Worm (Caenorhabditis elegans) whole organism, L4 larva: Measurements from ENCODE around the gene erfa-3.

Experiments used
- D1046.2 ChIP-seq: fragments of 200-800 bp; sonication (Bioruptor generic); IDR thresholded peaks from 2 replicates; pipeline ENCODE4 v1.3.6; 2022; ENCODE audit warnings: missing genetic modification characterization, missing compliant biosample characterization
- R02D3.7 ChIP-seq: fragments of 150-350 bp; sonication (generic microtip); optimal IDR thresholded peaks from 3 replicates; lab custom pipeline; 2014; ENCODE audit warnings: missing biosample characterization, missing genetic modification characterization
- T26A8.4 ChIP-seq: fragments of 200-800 bp; sonication (Bioruptor generic); IDR thresholded peaks from 2 replicates; pipeline ENCODE4 v1.3.6; 2022; ENCODE audit warnings: missing genetic modification characterization, missing compliant biosample characterization
- Y75B8A.6 ChIP-seq: fragments of 200-800 bp; sonication (Bioruptor generic); IDR thresholded peaks from 2 replicates; pipeline ENCODE4 v1.3.6; 2022; ENCODE audit warnings: missing genetic modification reagents, missing genetic modification characterization, missing compliant biosample characterization
- ZK337.2 ChIP-seq: fragments of 200-800 bp; sonication (Bioruptor generic); IDR thresholded peaks from 2 replicates; pipeline ENCODE4 v1.3.6; 2022; ENCODE audit warnings: missing genetic modification reagents, missing genetic modification characterization, missing compliant biosample characterization
- ZK546.5 ChIP-seq, 2 experiments: sonication (generic microtip); optimal IDR thresholded peaks; 2 replicates each; lab custom pipeline; 2017; ENCODE audit warnings: missing biosample characterization in 2 of 2, missing genetic modification characterization in 2 of 2
- aha-1 ChIP-seq: fragments of 150-350 bp; peaks from one replicate; lab custom pipeline; 2014; ENCODE audit warnings: missing biosample characterization, missing genetic modification characterization
- aly-2 ChIP-seq: sonication (generic microtip); optimal IDR thresholded peaks from 2 replicates; lab custom pipeline; 2018; ENCODE audit warnings: missing biosample characterization, missing genetic modification characterization
- ama-1 ChIP-seq: fragments of 150-350 bp; optimal IDR thresholded peaks from 2 replicates; lab custom pipeline; 2014; ENCODE audit warnings: inconsistent platforms, mixed read lengths
- ceh-28 ChIP-seq: fragments of 150-350 bp; optimal IDR thresholded peaks from 2 replicates; lab custom pipeline; 2014; ENCODE audit warnings: missing biosample characterization, missing genetic modification reagents, missing genetic modification characterization
- ceh-32 ChIP-seq: sonication (generic microtip); optimal IDR thresholded peaks from 2 replicates; lab custom pipeline; 2016; ENCODE audit warnings: mild to moderate bottlenecking, missing genetic modification characterization, missing compliant biosample characterization; ENCODE audit not compliant: poor library complexity
- ceh-44 ChIP-seq: fragments of 200-800 bp; sonication (Bioruptor generic); IDR thresholded peaks from 2 replicates; pipeline ENCODE4 v1.3.6; 2022; ENCODE audit warnings: missing genetic modification reagents, missing genetic modification characterization, missing compliant biosample characterization
- ceh-62 ChIP-seq: sonication (generic microtip); optimal IDR thresholded peaks from 2 replicates; lab custom pipeline; 2017; ENCODE audit warnings: missing biosample characterization, missing genetic modification characterization
- ces-1 ChIP-seq: fragments of 150-350 bp; sonication (generic microtip); optimal IDR thresholded peaks from 4 replicates; lab custom pipeline; 2014; ENCODE audit warnings: missing biosample characterization, missing genetic modification reagents, missing genetic modification characterization
- ctbp-1 ChIP-seq: fragments of 200-800 bp; sonication (Bioruptor generic); IDR thresholded peaks from 2 replicates; pipeline ENCODE4 v1.3.6; 2022; ENCODE audit warnings: missing genetic modification reagents, missing genetic modification characterization, missing compliant biosample characterization
- daf-16 ChIP-seq, 3 experiments: sonication (generic microtip); optimal IDR thresholded peaks; 2 replicates each; lab custom pipeline; 2016 to 2017; ENCODE audit warnings: missing genetic modification characterization in 3 of 3, missing genetic modification reagents in 3 of 3, mild to moderate bottlenecking in 2 of 3, missing compliant biosample characterization in 2 of 3, missing biosample characterization in 1 of 3, moderate library complexity in 1 of 3
- dmd-8 ChIP-seq: fragments of 200-800 bp; sonication (Bioruptor generic); IDR thresholded peaks from 2 replicates; pipeline ENCODE4 v1.3.6; 2022; ENCODE audit warnings: missing genetic modification characterization, missing compliant biosample characterization
- dpl-1 ChIP-seq: fragments of 150-350 bp; optimal IDR thresholded peaks from 2 replicates; lab custom pipeline; 2014; ENCODE audit warnings: missing biosample characterization, missing genetic modification reagents, missing genetic modification characterization
- duxl-1 ChIP-seq: sonication (generic microtip); optimal IDR thresholded peaks from 2 replicates; lab custom pipeline; 2016; ENCODE audit warnings: mild to moderate bottlenecking, missing genetic modification characterization, moderate library complexity, missing compliant biosample characterization; ENCODE audit not compliant: poor library complexity
- egl-27 ChIP-seq: sonication (generic microtip); optimal IDR thresholded peaks from 3 replicates; lab custom pipeline; 2017; ENCODE audit warnings: missing biosample characterization, missing genetic modification reagents, missing genetic modification characterization
- fos-1 ChIP-seq: fragments of 150-350 bp; optimal IDR thresholded peaks from 2 replicates; lab custom pipeline; 2014; ENCODE audit warnings: missing biosample characterization, missing genetic modification characterization
- hlh-30 ChIP-seq: sonication (generic microtip); optimal IDR thresholded peaks from 2 replicates; lab custom pipeline; 2017; ENCODE audit warnings: antibody characterized with exemption, mild to moderate bottlenecking, missing genetic modification characterization, missing compliant biosample characterization; ENCODE audit not compliant: insufficient read depth
- hmg-1.1 ChIP-seq: fragments of 200-800 bp; sonication (Bioruptor generic); IDR thresholded peaks from 2 replicates; pipeline ENCODE4 v1.3.6; 2022; ENCODE audit warnings: missing genetic modification reagents, missing genetic modification characterization, missing compliant biosample characterization
- jun-1 ChIP-seq: fragments of 150-350 bp; optimal IDR thresholded peaks from 2 replicates; lab custom pipeline; 2014; ENCODE audit warnings: missing biosample characterization, missing genetic modification reagents, missing genetic modification characterization
- lim-7 ChIP-seq: fragments of 200-800 bp; sonication (Bioruptor generic); IDR thresholded peaks from 2 replicates; pipeline ENCODE4 v1.3.6; 2022; ENCODE audit warnings: missing genetic modification characterization, missing compliant biosample characterization
- lin-1 ChIP-seq: fragments of 200-800 bp; sonication (Bioruptor generic); IDR thresholded peaks from 2 replicates; pipeline ENCODE4 v1.3.6; 2022; ENCODE audit warnings: missing genetic modification reagents, missing genetic modification characterization, missing compliant biosample characterization
- lin-29 ChIP-seq: fragments of 200-800 bp; sonication (Bioruptor generic); IDR thresholded peaks from 2 replicates; pipeline ENCODE4 v1.3.6; 2022; ENCODE audit warnings: missing genetic modification reagents, missing genetic modification characterization, missing compliant biosample characterization
- lir-3 ChIP-seq: sonication (generic microtip); optimal IDR thresholded peaks from 2 replicates; lab custom pipeline; 2016; ENCODE audit warnings: mild to moderate bottlenecking, missing genetic modification characterization, missing compliant biosample characterization
- madf-9 ChIP-seq: fragments of 200-800 bp; sonication (Bioruptor generic); conservative IDR thresholded peaks from 2 replicates; pipeline ENCODE4 v1.3.6; 2022; ENCODE audit warnings: missing genetic modification reagents, missing genetic modification characterization, missing compliant biosample characterization
- mep-1 ChIP-seq: fragments of 150-350 bp; sonication (generic microtip); optimal IDR thresholded peaks from 3 replicates; lab custom pipeline; 2014; ENCODE audit warnings: missing biosample characterization, missing genetic modification characterization
- mes-2 ChIP-seq: sonication (generic microtip); optimal IDR thresholded peaks from 2 replicates; lab custom pipeline; 2016; ENCODE audit warnings: missing genotype, mild to moderate bottlenecking, missing genetic modification characterization, missing compliant biosample characterization; ENCODE audit not compliant: poor library complexity, severe bottlenecking
- mxl-3 ChIP-seq: fragments of 200-800 bp; sonication (Bioruptor generic); optimal IDR thresholded peaks from 2 replicates; lab custom pipeline; 2018; ENCODE audit warnings: mild to moderate bottlenecking, missing genetic modification characterization, missing compliant biosample characterization
- nhr-10 ChIP-seq: fragments of 150-350 bp; optimal IDR thresholded peaks from 2 replicates; lab custom pipeline; 2014; ENCODE audit warnings: missing biosample characterization, missing genetic modification characterization
- nhr-102 ChIP-seq: sonication (generic microtip); optimal IDR thresholded peaks from 2 replicates; lab custom pipeline; 2016; ENCODE audit warnings: mild to moderate bottlenecking, missing genetic modification characterization, moderate library complexity, missing compliant biosample characterization
- nhr-11 ChIP-seq: fragments of 150-350 bp; optimal IDR thresholded peaks from 2 replicates; lab custom pipeline; 2014; ENCODE audit warnings: missing biosample characterization, missing genetic modification characterization
- nhr-25 ChIP-seq: sonication (generic microtip); optimal IDR thresholded peaks from 2 replicates; lab custom pipeline; 2017; ENCODE audit warnings: missing genetic modification characterization, mild to moderate bottlenecking, missing compliant biosample characterization, antibody characterized with exemption, moderate library complexity, borderline replicate concordance; ENCODE audit not compliant: insufficient read depth
- nhr-41 ChIP-seq: fragments of 200-800 bp; sonication (Bioruptor generic); IDR thresholded peaks from 2 replicates; pipeline ENCODE4 v1.3.6; 2022; ENCODE audit warnings: missing genetic modification reagents, missing genetic modification characterization, missing compliant biosample characterization
- nhr-6 ChIP-seq: fragments of 150-350 bp; optimal IDR thresholded peaks from 2 replicates; lab custom pipeline; 2014; ENCODE audit warnings: missing biosample characterization, missing genetic modification characterization
- pha-4 ChIP-seq, 2 experiments: fragments of 150-350 bp in 1 of 2; fragments of 200-800 bp in 1 of 2; sonication (Bioruptor generic) in 1 of 2; IDR thresholded peaks in 1 of 2; optimal IDR thresholded peaks in 1 of 2; 2 replicates each; pipeline versions ENCODE4 v1.3.6 to Lab custom; 2014 to 2022; ENCODE audit warnings: missing genetic modification characterization in 2 of 2, missing genetic modification reagents in 2 of 2, missing biosample characterization in 1 of 2, missing compliant biosample characterization in 1 of 2
- pqm-1 ChIP-seq: sonication (generic microtip); optimal IDR thresholded peaks from 2 replicates; lab custom pipeline; 2017; ENCODE audit warnings: missing biosample characterization, missing genetic modification characterization
- saeg-2 ChIP-seq: fragments of 200-800 bp; sonication (Bioruptor generic); IDR thresholded peaks from 2 replicates; pipeline ENCODE4 v1.3.6; 2022; ENCODE audit warnings: missing genetic modification reagents, missing genetic modification characterization, missing compliant biosample characterization
- sdz-12 ChIP-seq: fragments of 200-800 bp; sonication (Bioruptor generic); optimal IDR thresholded peaks from 2 replicates; lab custom pipeline; 2018; ENCODE audit warnings: mild to moderate bottlenecking, missing genetic modification characterization, missing compliant biosample characterization
- set-16 ChIP-seq: fragments of 200-800 bp; sonication (Bioruptor generic); IDR thresholded peaks from 2 replicates; pipeline ENCODE4 v1.3.6; 2022; ENCODE audit warnings: missing genetic modification reagents, missing genetic modification characterization, missing compliant biosample characterization
- skn-1 ChIP-seq: fragments of 150-350 bp; optimal IDR thresholded peaks from 2 replicates; lab custom pipeline; 2014; ENCODE audit warnings: missing biosample characterization, missing genetic modification characterization
- snpc-1.2 ChIP-seq: fragments of 200-800 bp; sonication (Bioruptor generic); IDR thresholded peaks from 2 replicates; pipeline ENCODE4 v1.3.6; 2022; ENCODE audit warnings: missing genetic modification reagents, missing genetic modification characterization, missing compliant biosample characterization
- tag-97 ChIP-seq: fragments of 200-800 bp; sonication (Bioruptor generic); IDR thresholded peaks from 2 replicates; pipeline ENCODE4 v1.3.6; 2022; ENCODE audit warnings: missing genetic modification characterization, missing compliant biosample characterization
- unc-39 ChIP-seq: sonication (generic microtip); optimal IDR thresholded peaks from 2 replicates; lab custom pipeline; 2017; ENCODE audit warnings: missing biosample characterization, missing genetic modification characterization
- unc-62 ChIP-seq, 3 experiments: fragments of 150-350 bp in 1 of 3; sonication (generic microtip); optimal IDR thresholded peaks in 2 of 3; peaks in 1 of 3; 1 replicate in 1 of 3; 2 replicates in 2 of 3; lab custom pipeline; 2014 to 2017; ENCODE audit warnings: missing biosample characterization in 3 of 3, missing genetic modification characterization in 3 of 3, missing genetic modification reagents in 3 of 3, missing genotype in 1 of 3
- zip-2 ChIP-seq: fragments of 150-350 bp; optimal IDR thresholded peaks from 2 replicates; lab custom pipeline; 2014; ENCODE audit warnings: missing biosample characterization, missing genetic modification characterization
- ztf-11 ChIP-seq: fragments of 150-350 bp; optimal IDR thresholded peaks from 2 replicates; lab custom pipeline; 2014; ENCODE audit warnings: missing biosample characterization, missing genetic modification characterization

The erfa-3 gene

DNA sequence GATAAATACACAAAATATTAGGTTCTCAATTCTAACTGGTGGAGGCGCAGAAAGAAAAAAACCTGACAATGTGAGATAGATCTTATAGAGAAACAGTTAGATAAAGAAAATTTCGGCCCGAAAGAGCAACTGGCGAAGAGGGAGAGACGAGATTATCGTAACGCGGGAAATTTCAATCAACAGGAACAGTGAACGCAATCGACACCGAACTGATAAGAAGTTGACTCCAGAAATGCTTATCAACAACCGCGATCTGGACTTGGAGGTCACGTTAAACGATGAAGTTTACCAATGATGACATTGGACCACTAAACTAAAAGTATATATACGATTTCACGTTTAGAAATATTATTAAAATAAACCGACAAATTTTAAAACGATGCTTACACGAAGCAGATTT lies 36.5 kb downstream of the erfa-3 start (continued):
- TF ChIP-seq daf-16 (GFP tag; optimal IDR thresholded peaks at IDR 0.05; lab: Kevin White, UChicago) (no peak), daf-16 (tag; optimal IDR thresholded peaks at IDR 0.05; lab: Kevin White, UChicago) (no peak), T26A8.4 (GFP tag; lab: Robert Waterston, UW) (no peak; the same call in 1 of the 2 replicates), hlh-30 (tag; lab: Kevin White, UChicago) (peak; percentile 22), nhr-25 (tag; lab: Kevin White, UChicago) (no peak), D1046.2 (no peak), mes-2 (tag; lab: Kevin White, UChicago) (no peak), skn-1 (tag; lab: Kevin White, UChicago) (no peak), sdz-12 (GFP tag; lab: Kevin White, UChicago) (no peak), lir-3 (tag; lab: Kevin White, UChicago) (no peak), mxl-3 (GFP tag; lab: Kevin White, UChicago) (no peak), nhr-11 (no peak), R02D3.7 (tag; lab: Kevin White, UChicago) (no peak), nhr-41 (GFP tag; lab: Robert Waterston, UW) (no peak; the same call in 1 of the 2 replicates), saeg-2 (GFP tag; lab: Robert Waterston, UW) (peak; percentile 67; the same call in 1 of the 2 replicates), Y75B8A.6 (GFP tag; lab: Robert Waterston, UW) (0 out of 2 replicates have a peak, but pooled peaks have one; percentile 12), ctbp-1 (GFP tag; lab: Robert Waterston, UW) (peak; percentile 75), nhr-6 (tag; lab: Kevin White, UChicago) (peak; percentile 10), aly-2 (tag; lab: Kevin White, UChicago) (peak; percentile 25), dmd-8 (GFP tag; lab: Robert Waterston, UW) (peak; percentile 81; the same call in 1 of the 2 replicates), nhr-102 (tag; lab: Kevin White, UChicago) (no peak), lin-1 (GFP tag; lab: Robert Waterston, UW) (0 out of 2 replicates have a peak, but pooled peaks have one; percentile 24), mep-1 (tag; lab: Kevin White, UChicago) (no peak), madf-9 (GFP tag; lab: Robert Waterston, UW) (no peak; the same call in 1 of the 2 replicates), unc-39 (no peak), ama-1 (lab: Kevin White, UChicago) (peak; percentile 77), ceh-32 (no peak), snpc-1.2 (GFP tag; lab: Robert Waterston, UW) (peak; percentile 61; the same call in 1 of the 2 replicates), pqm-1 (tag; lab: Kevin White, UChicago) (peak; percentile 1), tag-97 (GFP tag; lab: Robert Waterston, UW) (no peak), lin-29 (GFP tag; lab: Robert Waterston, UW) (0 out of 2 replicates have a peak, but pooled peaks have one; percentile 9), jun-1 (tag; lab: Kevin White, UChicago) (no peak), egl-27 (tag; lab: Kevin White, UChicago) (no peak), aha-1 (tag; lab: Kevin White, UChicago) (peak; percentile 55), ces-1 (GFP tag; lab: Kevin White, UChicago) (no peak), fos-1 (no peak), ztf-11 (tag; lab: Kevin White, UChicago) (no peak), lim-7 (GFP tag; lab: Robert Waterston, UW) (peak; percentile 57), ceh-62 (no peak), ZK546.5 (tag; optimal IDR thresholded peaks at IDR 0.05; lab: Kevin White, UChicago) (no peak), zip-2 (tag; lab: Kevin White, UChicago) (no peak), set-16 (GFP tag; lab: Robert Waterston, UW) (no peak), ceh-44 (GFP tag; lab: Robert Waterston, UW) (no peak), ZK337.2 (no peak), ceh-28 (tag; lab: Kevin White, UChicago) (no peak), dpl-1 (GFP tag; lab: Kevin White, UChicago) (no peak), unc-62 (GFP tag; optimal IDR thresholded peaks at IDR 0.05 in 1 of 2; lab: Kevin White, UChicago) (no peak), unc-62 (tag; optimal IDR thresholded peaks at IDR 0.05; lab: Kevin White, UChicago) (no peak), pha-4 (GFP tag; IDR thresholded peaks at IDR 0.05; lab: Robert Waterston, UW) (peak; percentile 49; the same call in 1 of the 2 replicates), pha-4 (tag; optimal IDR thresholded peaks at IDR 0.05; lab: Kevin White, UChicago) (no peak), nhr-10 (tag; lab: Kevin White, UChicago) (no peak), hmg-1.1 (GFP tag; lab: Robert Waterston, UW) (0 out of 2 replicates have a peak, but pooled peaks have one; percentile 26), duxl-1 (tag; lab: Kevin White, UChicago) (no peak)
